Worm (Caenorhabditis elegans): ENCODE measurements around the gene C10C5.4.

- TF ChIP-seq zfp-2 (tag; optimal IDR thresholded peaks at IDR 0.05): no peak
- TF ChIP-seq ceh-44 (GFP tag; IDR thresholded peaks at IDR 0.05): no peak
- TF ChIP-seq pqm-1 (tag; optimal IDR thresholded peaks at IDR 0.05): no peak
- TF ChIP-seq ztf-7 (tag; optimal IDR thresholded peaks at IDR 0.05): no peak
- TF ChIP-seq nhr-11 (tag; optimal IDR thresholded peaks at IDR 0.05): no peak
- TF ChIP-seq nhr-77 (tag; optimal IDR thresholded peaks at IDR 0.05): no peak
- no peak for TF ChIP-seq nhr-10 (tag; optimal IDR thresholded peaks at IDR 0.05)
- TF ChIP-seq snpc-1.2 (GFP tag; IDR thresholded peaks at IDR 0.05): no peak
- TF ChIP-seq mdl-1 (tag; optimal IDR thresholded peaks at IDR 0.05): no peak
- no peak for TF ChIP-seq unc-62 (GFP tag; optimal IDR thresholded peaks at IDR 0.05 in 1 of 2)
- TF ChIP-seq unc-62 (tag; optimal IDR thresholded peaks at IDR 0.05): no peak
- TF ChIP-seq snpc-4 (tag; optimal IDR thresholded peaks at IDR 0.05): no peak
- no peak for TF ChIP-seq jun-1 (tag; optimal IDR thresholded peaks at IDR 0.05)
- no peak for TF ChIP-seq ces-1 (GFP tag; optimal IDR thresholded peaks at IDR 0.05)
These were observed 18.9 kb downstream of the C10C5.4 start, which contains the start of gene F56D5.3 for ce11 chrIV:9397278-9397677.

Measured in whole organism, L4 larva.